Fruit fly (Drosophila melanogaster) whole organism, embryonic: ENCODE results near the gene Nup358.
A peak's percentile ranks its signal among the peaks of the same experiment; 100 is the strongest.

ENCODE experiments used
- Asciz ChIP-seq: fragments of 200-800 bp; sonication (Bioruptor generic); optimal IDR thresholded peaks from 2 replicates; lab custom pipeline; 2017; ENCODE audit warnings: missing biosample characterization, mild to moderate bottlenecking, missing genetic modification characterization, missing genetic modification reagents
- B-H2 ChIP-seq: fragments of 200-800 bp; sonication (Bioruptor generic); optimal IDR thresholded peaks from 2 replicates; lab custom pipeline; 2018; ENCODE audit warnings: missing biosample characterization, mild to moderate bottlenecking, missing genetic modification characterization
- CG10274 ChIP-seq: fragments of 200-800 bp; sonication (Bioruptor generic); optimal IDR thresholded peaks from 3 replicates; lab custom pipeline; 2017; ENCODE audit warnings: missing biosample characterization, mild to moderate bottlenecking, missing genetic modification characterization
- CG10431 ChIP-seq: fragments of 200-800 bp; sonication (Bioruptor generic); optimal IDR thresholded peaks from 3 replicates; lab custom pipeline; 2018; ENCODE audit warnings: missing biosample characterization, mild to moderate bottlenecking, missing genetic modification characterization
- CG10543 ChIP-seq: fragments of 200-800 bp; sonication (Bioruptor generic); optimal IDR thresholded peaks from 3 replicates; lab custom pipeline; 2017; ENCODE audit warnings: missing biosample characterization, mild to moderate bottlenecking, missing genetic modification characterization, moderate library complexity
- CG12299 ChIP-seq: fragments of 200-800 bp; sonication (Bioruptor generic); optimal IDR thresholded peaks from 2 replicates; lab custom pipeline; 2018; ENCODE audit warnings: missing biosample characterization, mild to moderate bottlenecking, missing genetic modification characterization
- CG12391 ChIP-seq: fragments of 200-800 bp; sonication (Bioruptor generic); optimal IDR thresholded peaks from 3 replicates; lab custom pipeline; 2018; ENCODE audit warnings: missing biosample characterization, mild to moderate bottlenecking, missing genetic modification characterization, moderate library complexity
- CG12769 ChIP-seq: fragments of 200-800 bp; sonication (Bioruptor generic); optimal IDR thresholded peaks from 2 replicates; lab custom pipeline; 2019; ENCODE audit warnings: missing biosample characterization, mild to moderate bottlenecking, missing genetic modification characterization, moderate library complexity
- CG13894 ChIP-seq: fragments of 200-800 bp; sonication (Bioruptor generic); optimal IDR thresholded peaks from 3 replicates; lab custom pipeline; 2018; ENCODE audit warnings: missing biosample characterization, mild to moderate bottlenecking, missing genetic modification characterization, moderate library complexity
- CG15601 ChIP-seq: fragments of 200-800 bp; sonication (Bioruptor generic); optimal IDR thresholded peaks from 3 replicates; lab custom pipeline; 2019; ENCODE audit warnings: missing biosample characterization, mild to moderate bottlenecking, missing genetic modification characterization, moderate library complexity
- CG1647 ChIP-seq: fragments of 200-800 bp; sonication (Bioruptor generic); optimal IDR thresholded peaks from 3 replicates; lab custom pipeline; 2016; ENCODE audit warnings: missing biosample characterization, missing genetic modification characterization
- CG17912 ChIP-seq: fragments of 200-800 bp; sonication (Bioruptor generic); optimal IDR thresholded peaks from 2 replicates; lab custom pipeline; 2018; ENCODE audit warnings: missing biosample characterization, mild to moderate bottlenecking, missing genetic modification characterization
- CG18764 ChIP-seq: fragments of 200-800 bp; sonication (Bioruptor generic); optimal IDR thresholded peaks from 3 replicates; lab custom pipeline; 2016; ENCODE audit warnings: missing biosample characterization, missing genetic modification characterization
- CG2202 ChIP-seq: fragments of 200-800 bp; sonication (Bioruptor generic); optimal IDR thresholded peaks from 2 replicates; lab custom pipeline; 2018; ENCODE audit warnings: missing biosample characterization, mild to moderate bottlenecking, missing genetic modification characterization
- CG2678 ChIP-seq: fragments of 200-800 bp; sonication (Bioruptor generic); optimal IDR thresholded peaks from 3 replicates; lab custom pipeline; 2019; ENCODE audit warnings: missing biosample characterization, mild to moderate bottlenecking, missing genetic modification characterization, moderate library complexity
- CG2712 ChIP-seq: fragments of 200-800 bp; optimal IDR thresholded peaks from 3 replicates; lab custom pipeline; 2019; ENCODE audit warnings: missing biosample characterization, mild to moderate bottlenecking, missing genetic modification characterization, moderate library complexity
- CG3838 ChIP-seq: fragments of 200-800 bp; sonication (Bioruptor generic); optimal IDR thresholded peaks from 3 replicates; lab custom pipeline; 2016; ENCODE audit warnings: missing biosample characterization, missing genetic modification characterization
- CG4424 ChIP-seq: fragments of 200-800 bp; sonication (Bioruptor generic); optimal IDR thresholded peaks from 3 replicates; lab custom pipeline; 2016; ENCODE audit warnings: missing biosample characterization, missing genetic modification characterization
- CG4617 ChIP-seq: fragments of 200-800 bp; sonication (Bioruptor generic); optimal IDR thresholded peaks from 3 replicates; lab custom pipeline; 2016; ENCODE audit warnings: missing biosample characterization, missing genetic modification characterization, borderline replicate concordance
- CG4854 ChIP-seq: fragments of 200-800 bp; sonication (Bioruptor generic); optimal IDR thresholded peaks from 2 replicates; lab custom pipeline; 2016; ENCODE audit warnings: missing biosample characterization, missing genetic modification characterization, inconsistent platforms
- CG7357 ChIP-seq: fragments of 200-800 bp; sonication (Bioruptor generic); IDR thresholded peaks from 3 replicates; pipeline ENCODE4 v1.3.6; 2022; ENCODE audit warnings: missing biosample characterization, missing genetic modification characterization
- CG7556 ChIP-seq: fragments of 200-800 bp; sonication (Bioruptor generic); optimal IDR thresholded peaks from 2 replicates; lab custom pipeline; 2017; ENCODE audit warnings: missing biosample characterization, mild to moderate bottlenecking, missing genetic modification characterization
- CG8478 ChIP-seq: fragments of >200 bp; optimal IDR thresholded peaks from 2 replicates; lab custom pipeline; 2018
- CG9609 ChIP-seq: fragments of 200-800 bp; sonication (Bioruptor generic); optimal IDR thresholded peaks from 3 replicates; lab custom pipeline; 2016; ENCODE audit warnings: missing biosample characterization, missing genetic modification characterization
- CG9817 ChIP-seq: fragments of 200-800 bp; sonication (Bioruptor generic); optimal IDR thresholded peaks from 2 replicates; lab custom pipeline; 2018; ENCODE audit warnings: missing biosample characterization, mild to moderate bottlenecking, missing genetic modification characterization, moderate library complexity
- Fer3 ChIP-seq: fragments of 200-800 bp; sonication (Bioruptor generic); optimal IDR thresholded peaks from 2 replicates; lab custom pipeline; 2018; ENCODE audit warnings: missing biosample characterization, mild to moderate bottlenecking, missing genetic modification characterization, moderate library complexity
- Med ChIP-seq: fragments of 200-800 bp; sonication (Bioruptor generic); peaks from one replicate; lab custom pipeline; 2016; ENCODE audit warnings: missing biosample characterization, missing genetic modification characterization, mild to moderate bottlenecking, inconsistent platforms, moderate library complexity
- Opbp ChIP-seq: fragments of 200-800 bp; sonication (Bioruptor generic); IDR thresholded peaks from 3 replicates; pipeline ENCODE4 v1.3.6; 2022; ENCODE audit warnings: missing biosample characterization, missing genetic modification characterization; ENCODE audit not compliant: partially characterized antibody
- Pdp1 ChIP-seq, 2 experiments: fragments of 200-800 bp; sonication (Bioruptor generic); optimal IDR thresholded peaks; 3 replicates each; lab custom pipeline; 2016; ENCODE audit warnings: missing biosample characterization in 2 of 2, missing genetic modification characterization in 2 of 2, mild to moderate bottlenecking in 1 of 2, moderate library complexity in 1 of 2
- Ssrp ChIP-seq: fragments of 200-800 bp; sonication (Bioruptor generic); optimal IDR thresholded peaks from 2 replicates; lab custom pipeline; 2018; ENCODE audit warnings: missing biosample characterization, mild to moderate bottlenecking, missing genetic modification characterization, moderate library complexity
- Usf ChIP-seq: fragments of 200-800 bp; sonication (Bioruptor generic); optimal IDR thresholded peaks from 2 replicates; lab custom pipeline; 2017; ENCODE audit warnings: missing genotype, missing biosample characterization, missing genetic modification characterization
- btn ChIP-seq: fragments of 200-800 bp; sonication (Bioruptor generic); optimal IDR thresholded peaks from 2 replicates; lab custom pipeline; 2016; ENCODE audit warnings: missing biosample characterization, missing genetic modification characterization
- cwo ChIP-seq: fragments of 200-800 bp; sonication (Bioruptor generic); optimal IDR thresholded peaks from 3 replicates; lab custom pipeline; 2017; ENCODE audit warnings: missing biosample characterization, missing genetic modification characterization, mild to moderate bottlenecking, moderate library complexity, missing genetic modification reagents
- dan ChIP-seq: fragments of 200-800 bp; sonication (Bioruptor generic); IDR thresholded peaks from 2 replicates; pipeline ENCODE4 v1.3.6; 2022; ENCODE audit warnings: missing biosample characterization, missing genetic modification characterization
- fd3F ChIP-seq: fragments of 200-800 bp; sonication (Bioruptor generic); optimal IDR thresholded peaks from 2 replicates; lab custom pipeline; 2018; ENCODE audit warnings: missing biosample characterization, mild to moderate bottlenecking, missing genetic modification characterization, moderate library complexity
- gsb ChIP-seq: fragments of 200-800 bp; sonication (Bioruptor generic); IDR thresholded peaks from 2 replicates; pipeline ENCODE4 v1.3.6; 2022; ENCODE audit warnings: missing biosample characterization, missing genetic modification characterization
- hbn ChIP-seq: fragments of 200-800 bp; sonication (Bioruptor generic); IDR thresholded peaks from 2 replicates; pipeline ENCODE4 v1.3.6; 2022; ENCODE audit warnings: missing biosample characterization, missing genetic modification characterization; ENCODE audit not compliant: partially characterized antibody
- kay ChIP-seq: fragments of 200-800 bp; sonication (Bioruptor generic); optimal IDR thresholded peaks from 2 replicates; lab custom pipeline; 2016; ENCODE audit warnings: missing biosample characterization, missing genetic modification characterization
- kni ChIP-seq: fragments of 200-800 bp; sonication (Bioruptor generic); optimal IDR thresholded peaks from 3 replicates; lab custom pipeline; 2017; ENCODE audit warnings: mild to moderate bottlenecking, missing biosample characterization, missing genetic modification reagents, missing genetic modification characterization
- nmo ChIP-seq: fragments of 200-800 bp; sonication (Bioruptor generic); optimal IDR thresholded peaks from 2 replicates; lab custom pipeline; 2018; ENCODE audit warnings: missing biosample characterization, mild to moderate bottlenecking, missing genetic modification characterization, moderate library complexity
- oc ChIP-seq: fragments of 200-800 bp; sonication (Bioruptor generic); optimal IDR thresholded peaks from 2 replicates; lab custom pipeline; 2018; ENCODE audit warnings: missing biosample characterization, mild to moderate bottlenecking, missing genetic modification characterization, moderate library complexity
- pita ChIP-seq: fragments of 200-800 bp; sonication (Bioruptor generic); optimal IDR thresholded peaks from 2 replicates; lab custom pipeline; 2017; ENCODE audit warnings: missing biosample characterization, mild to moderate bottlenecking, missing genetic modification characterization
- run ChIP-seq: fragments of 200-800 bp; sonication (Bioruptor generic); optimal IDR thresholded peaks from 3 replicates; lab custom pipeline; 2018; ENCODE audit warnings: missing biosample characterization, mild to moderate bottlenecking, missing genetic modification characterization
- sens-2 ChIP-seq: fragments of 200-800 bp; sonication (Bioruptor generic); IDR thresholded peaks from 2 replicates; pipeline ENCODE4 v1.3.6; 2022; ENCODE audit warnings: missing biosample characterization, missing genetic modification characterization
- so ChIP-seq: fragments of 200-800 bp; sonication (Bioruptor generic); IDR thresholded peaks from 3 replicates; pipeline ENCODE4 v1.3.6; 2022; ENCODE audit warnings: missing biosample characterization, missing genetic modification characterization
- ssp ChIP-seq: fragments of 200-800 bp; sonication (Bioruptor generic); IDR thresholded peaks from 2 replicates; pipeline ENCODE4 v1.3.6; 2022; ENCODE audit warnings: missing biosample characterization, missing genetic modification characterization
- tgo ChIP-seq: fragments of 200-800 bp; sonication (Bioruptor generic); IDR thresholded peaks from 3 replicates; pipeline ENCODE4 v1.3.6; 2022; ENCODE audit warnings: missing biosample characterization, missing genetic modification characterization
- unc-4 ChIP-seq: fragments of 200-800 bp; sonication (Bioruptor generic); IDR thresholded peaks from 2 replicates; pipeline ENCODE4 v1.3.6; 2022; ENCODE audit warnings: missing biosample characterization, missing genetic modification characterization; ENCODE audit not compliant: partially characterized antibody
- vnd ChIP-seq: fragments of 200-800 bp; sonication (Bioruptor generic); IDR thresholded peaks from 3 replicates; pipeline ENCODE4 v1.3.6; 2022; ENCODE audit warnings: missing biosample characterization, missing genetic modification characterization; ENCODE audit not compliant: partially characterized antibody
- zen ChIP-seq: fragments of 200-800 bp; sonication (Bioruptor generic); optimal IDR thresholded peaks from 3 replicates; lab custom pipeline; 2018; ENCODE audit warnings: missing biosample characterization, mild to moderate bottlenecking, missing genetic modification characterization, moderate library complexity

Gene Nup358

DNA sequence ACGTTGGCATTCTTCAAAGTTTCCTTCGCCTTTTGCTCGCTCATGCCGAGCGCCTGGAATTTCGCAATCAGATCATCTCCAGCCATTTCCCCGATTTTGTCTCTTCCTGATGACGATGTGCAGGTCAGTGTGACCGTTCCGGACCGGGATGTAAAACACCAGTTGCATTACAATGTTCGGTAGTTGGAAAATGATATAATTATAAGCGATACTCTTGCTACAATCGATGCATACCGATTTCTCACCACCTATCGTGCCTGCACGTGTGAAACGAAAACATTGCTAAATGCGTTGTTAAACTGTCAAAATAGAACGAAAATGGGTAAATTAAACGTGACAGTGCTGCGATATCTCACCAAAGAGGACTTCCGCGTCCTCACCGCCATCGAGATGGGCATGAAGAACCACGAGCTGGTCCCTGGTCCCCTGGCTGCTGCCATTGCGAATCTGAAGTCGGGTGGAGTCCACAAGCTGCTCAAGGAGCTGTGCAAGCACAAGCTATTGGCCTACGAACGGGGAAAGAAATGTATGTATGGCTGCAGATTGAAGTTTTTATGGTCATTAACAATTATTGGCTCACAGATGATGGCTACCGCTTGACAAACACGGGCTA, 16.5 kb downstream of the Nup358 start, which contains the start of the genes GlnRS and RIOK2 (continued):
- TF ChIP-seq fd3F: no peak
- no peak for TF ChIP-seq Fer3
- TF ChIP-seq btn (GFP tag; lab: Kevin White, UChicago): no peak
- TF ChIP-seq CG12391 (tag; lab: Kevin White, UChicago): peak; percentile 31
- peak; percentile 68 for TF ChIP-seq kay
- TF ChIP-seq CG7556 (GFP tag; lab: Kevin White, UChicago): no peak
- peak; percentile 53 for TF ChIP-seq B-H2 (GFP tag; lab: Kevin White, UChicago)
- TF ChIP-seq CG12299: peak; percentile 14
- TF ChIP-seq CG10431 (GFP tag; lab: Kevin White, UChicago): no peak
- TF ChIP-seq CG9609 (GFP tag; lab: Kevin White, UChicago): peak; percentile 16
- TF ChIP-seq Ssrp (tag; lab: Kevin White, UChicago): no peak
- TF ChIP-seq so (GFP tag; lab: Robert Waterston, UW): no peak
- no peak for TF ChIP-seq CG9817 (tag; lab: Kevin White, UChicago)
- TF ChIP-seq CG2202 (tag; lab: Kevin White, UChicago): no peak
- no peak for TF ChIP-seq CG10274 (GFP tag; lab: Kevin White, UChicago)
- no peak for TF ChIP-seq kni
- no peak for TF ChIP-seq CG1647
- TF ChIP-seq CG15601 (tag; lab: Kevin White, UChicago): no peak
- peak; percentile 94 for TF ChIP-seq CG4617
- peak; percentile 100 for TF ChIP-seq ssp (GFP tag; lab: Robert Waterston, UW)
- no peak for TF ChIP-seq CG13894 (tag; lab: Kevin White, UChicago)
- peak; percentile 96 for TF ChIP-seq cwo (GFP tag; lab: Kevin White, UChicago)
- TF ChIP-seq CG10543 (GFP tag; lab: Kevin White, UChicago): no peak
- TF ChIP-seq hbn: peak; percentile 97
- no peak for TF ChIP-seq CG8478 (lab: Kevin White, UChicago)
- no peak for TF ChIP-seq Usf (GFP tag; lab: Kevin White, UChicago)
- TF ChIP-seq tgo (GFP tag; lab: Robert Waterston, UW): no peak
- no peak for TF ChIP-seq CG4854
- peak; percentile 92 for TF ChIP-seq vnd (GFP tag; lab: Robert Waterston, UW)
- no peak for TF ChIP-seq CG3838 (GFP tag; lab: Kevin White, UChicago)
- TF ChIP-seq CG12769: no peak
- TF ChIP-seq unc-4: peak; percentile 97
- no peak for TF ChIP-seq Asciz (GFP tag; lab: Kevin White, UChicago)
- TF ChIP-seq CG18764: no peak
- peak; percentile 78 for TF ChIP-seq Med (GFP tag; lab: Kevin White, UChicago)
- no peak for TF ChIP-seq pita (GFP tag; lab: Kevin White, UChicago)
- TF ChIP-seq dan (GFP tag; lab: Robert Waterston, UW): no peak
- peak; percentile 71 for TF ChIP-seq nmo (GFP tag; lab: Kevin White, UChicago)
- no peak for TF ChIP-seq oc (tag; lab: Kevin White, UChicago)
- TF ChIP-seq Opbp (GFP tag; lab: Robert Waterston, UW): peak; percentile 97
- TF ChIP-seq CG2712: peak; percentile 48
- no peak for TF ChIP-seq CG2678 (tag; lab: Kevin White, UChicago)
- TF ChIP-seq CG7357 (GFP tag; lab: Robert Waterston, UW): peak; percentile 99
- no peak for TF ChIP-seq sens-2 (GFP tag; lab: Robert Waterston, UW)
- no peak for TF ChIP-seq run (tag; lab: Kevin White, UChicago)
- peak; percentile 54 for TF ChIP-seq CG17912 (GFP tag; lab: Kevin White, UChicago)
- TF ChIP-seq CG4424 (GFP tag; lab: Kevin White, UChicago): no peak
- no peak for TF ChIP-seq Pdp1 (GFP tag; optimal IDR thresholded peaks at IDR 0.05; lab: Kevin White, UChicago)
- no peak for TF ChIP-seq gsb
- peak; percentile 41 for TF ChIP-seq zen (tag; lab: Kevin White, UChicago)
